Fruit fly (Drosophila melanogaster) whole organism, embryonic: Measurements from ENCODE around the gene phtm.

Source experiments
- Abd-B ChIP-seq: fragments of 200-800 bp; sonication (Bioruptor generic); optimal IDR thresholded peaks from 2 replicates; lab custom pipeline; 2018; ENCODE audit warnings: missing biosample characterization, mild to moderate bottlenecking, missing genetic modification characterization, moderate library complexity
- B-H1 ChIP-seq: fragments of 200-800 bp; sonication (Bioruptor generic); IDR thresholded peaks from 3 replicates; pipeline ENCODE4 v1.3.6; 2022; ENCODE audit warnings: missing biosample characterization, missing genetic modification characterization
- BEAF-32 ChIP-seq: fragments of 200-800 bp; sonication (Bioruptor generic); optimal IDR thresholded peaks from 3 replicates; lab custom pipeline; 2017; ENCODE audit warnings: missing biosample characterization, missing genetic modification characterization, mild to moderate bottlenecking, moderate library complexity, missing genetic modification reagents
- Bgb ChIP-seq: fragments of 200-800 bp; sonication (Bioruptor generic); IDR thresholded peaks from 2 replicates; pipeline ENCODE4 v1.3.6; 2022; ENCODE audit warnings: missing biosample characterization, missing genetic modification characterization; ENCODE audit not compliant: partially characterized antibody
- CG12769 ChIP-seq: fragments of 200-800 bp; sonication (Bioruptor generic); optimal IDR thresholded peaks from 2 replicates; lab custom pipeline; 2019; ENCODE audit warnings: missing biosample characterization, mild to moderate bottlenecking, missing genetic modification characterization, moderate library complexity
- CG15269 ChIP-seq: fragments of 200-800 bp; sonication (Bioruptor generic); optimal IDR thresholded peaks from 2 replicates; lab custom pipeline; 2018; ENCODE audit warnings: missing biosample characterization, mild to moderate bottlenecking, missing genetic modification characterization, moderate library complexity
- CG32532 ChIP-seq: fragments of 200-800 bp; sonication (Bioruptor generic); IDR thresholded peaks from 2 replicates; pipeline ENCODE4 v1.3.6; 2022; ENCODE audit warnings: missing biosample characterization, missing genetic modification characterization
- CG32772 ChIP-seq: fragments of 200-800 bp; sonication (Bioruptor generic); IDR thresholded peaks from 2 replicates; pipeline ENCODE4 v1.3.6; 2022; ENCODE audit warnings: missing biosample characterization, missing genetic modification characterization
- CG3281 ChIP-seq: fragments of 200-800 bp; sonication (Bioruptor generic); optimal IDR thresholded peaks from 3 replicates; lab custom pipeline; 2017; ENCODE audit warnings: missing biosample characterization, mild to moderate bottlenecking, missing genetic modification characterization
- CG3995 ChIP-seq: fragments of 200-800 bp; sonication (Bioruptor generic); optimal IDR thresholded peaks from 3 replicates; lab custom pipeline; 2016; ENCODE audit warnings: missing biosample characterization, missing genetic modification characterization
- CG4404 ChIP-seq: fragments of 200-800 bp; sonication (Bioruptor generic); IDR thresholded peaks from 2 replicates; pipeline ENCODE4 v1.3.6; 2022; ENCODE audit warnings: missing biosample characterization, missing genetic modification characterization
- CG5180 ChIP-seq: fragments of 200-800 bp; sonication (Bioruptor generic); optimal IDR thresholded peaks from 3 replicates; lab custom pipeline; 2017; ENCODE audit warnings: missing biosample characterization, missing genetic modification characterization, mild to moderate bottlenecking, moderate library complexity, missing genetic modification reagents
- Dek ChIP-seq: fragments of 200-800 bp; sonication (Bioruptor generic); optimal IDR thresholded peaks from 3 replicates; lab custom pipeline; 2019; ENCODE audit warnings: missing biosample characterization, mild to moderate bottlenecking, missing genetic modification characterization, moderate library complexity
- GATAe ChIP-seq: fragments of 200-800 bp; sonication (Bioruptor generic); conservative IDR thresholded peaks from 2 replicates; pipeline ENCODE4 v1.3.6; 2022; ENCODE audit warnings: missing biosample characterization, missing genetic modification characterization
- HHEX ChIP-seq: fragments of 200-800 bp; sonication (Bioruptor generic); optimal IDR thresholded peaks from 3 replicates; lab custom pipeline; 2017; ENCODE audit warnings: missing biosample characterization, mild to moderate bottlenecking, missing genetic modification characterization, missing genetic modification reagents
- Hr78 ChIP-seq, 2 experiments: fragments of 200-800 bp in 1 of 2; fragments of >200 bp in 1 of 2; sonication (Bioruptor generic) in 1 of 2; optimal IDR thresholded peaks; 2 replicates each; lab custom pipeline; 2017 to 2019; ENCODE audit warnings: missing biosample characterization in 2 of 2, missing genetic modification characterization in 2 of 2, mild to moderate bottlenecking in 1 of 2, moderate library complexity in 1 of 2
- MESR4 ChIP-seq: fragments of 200-800 bp; sonication (Bioruptor generic); optimal IDR thresholded peaks from 2 replicates; lab custom pipeline; 2018; ENCODE audit warnings: missing biosample characterization, mild to moderate bottlenecking, missing genetic modification characterization, moderate library complexity
- Nf-YA ChIP-seq: fragments of 200-800 bp; sonication (Bioruptor generic); IDR thresholded peaks from 2 replicates; pipeline ENCODE4 v1.3.6; 2022; ENCODE audit warnings: missing biosample characterization, missing genetic modification characterization
- Nf-YB ChIP-seq: fragments of 200-800 bp; sonication (Bioruptor generic); optimal IDR thresholded peaks from 3 replicates; lab custom pipeline; 2019; ENCODE audit warnings: missing biosample characterization, mild to moderate bottlenecking, missing genetic modification characterization, moderate library complexity
- Nf-YC ChIP-seq: fragments of 200-800 bp; optimal IDR thresholded peaks from 3 replicates; lab custom pipeline; 2019; ENCODE audit warnings: missing biosample characterization, mild to moderate bottlenecking, missing genetic modification characterization, moderate library complexity
- NfI ChIP-seq: fragments of 200-800 bp; sonication (Bioruptor generic); optimal IDR thresholded peaks from 3 replicates; lab custom pipeline; 2018; ENCODE audit warnings: missing biosample characterization, mild to moderate bottlenecking, missing genetic modification characterization, moderate library complexity
- Pdp1 ChIP-seq, 2 experiments: fragments of 200-800 bp; sonication (Bioruptor generic); optimal IDR thresholded peaks; 3 replicates each; lab custom pipeline; 2016; ENCODE audit warnings: missing biosample characterization in 2 of 2, missing genetic modification characterization in 2 of 2, mild to moderate bottlenecking in 1 of 2, moderate library complexity in 1 of 2
- Xrp1 ChIP-seq: fragments of 200-800 bp; sonication (Bioruptor generic); IDR thresholded peaks from 2 replicates; pipeline ENCODE4 v1.3.6; 2022; ENCODE audit warnings: missing biosample characterization, missing genetic modification characterization
- abd-A ChIP-seq: fragments of 200-800 bp; sonication (Bioruptor generic); optimal IDR thresholded peaks from 3 replicates; lab custom pipeline; 2019; ENCODE audit warnings: missing biosample characterization, mild to moderate bottlenecking, missing genetic modification characterization, moderate library complexity
- ara ChIP-seq: fragments of 200-800 bp; sonication (Bioruptor generic); IDR thresholded peaks from 2 replicates; pipeline ENCODE4 v1.3.6; 2022; ENCODE audit warnings: missing biosample characterization, missing genetic modification characterization
- ase ChIP-seq: fragments of 200-800 bp; sonication (Bioruptor generic); IDR thresholded peaks from 3 replicates; pipeline ENCODE4 v1.3.6; 2022; ENCODE audit warnings: missing biosample characterization, missing genetic modification characterization
- br ChIP-seq: fragments of >200 bp; optimal IDR thresholded peaks from 2 replicates; lab custom pipeline; 2017
- bsh ChIP-seq, 2 experiments: fragments of 200-800 bp; sonication (Bioruptor generic); optimal IDR thresholded peaks; 2 replicates each; lab custom pipeline; 2017 to 2018; ENCODE audit warnings: mild to moderate bottlenecking in 2 of 2, missing biosample characterization in 2 of 2, missing genetic modification characterization in 2 of 2, moderate library complexity in 1 of 2
- cg ChIP-seq: fragments of 200-800 bp; sonication (Bioruptor generic); optimal IDR thresholded peaks from 3 replicates; lab custom pipeline; 2019; ENCODE audit warnings: missing biosample characterization, mild to moderate bottlenecking, missing genetic modification characterization, moderate library complexity
- chn ChIP-seq: fragments of 200-800 bp; sonication (Bioruptor generic); optimal IDR thresholded peaks from 2 replicates; lab custom pipeline; 2016; ENCODE audit warnings: missing biosample characterization, missing genetic modification characterization
- crol ChIP-seq: fragments of 200-800 bp; sonication (Bioruptor generic); IDR thresholded peaks from 2 replicates; pipeline ENCODE4 v1.3.6; 2022; ENCODE audit warnings: missing biosample characterization, missing genetic modification characterization
- dmrt11E ChIP-seq: fragments of 200-800 bp; sonication (Bioruptor generic); optimal IDR thresholded peaks from 3 replicates; lab custom pipeline; 2018; ENCODE audit warnings: missing biosample characterization, mild to moderate bottlenecking, missing genetic modification characterization, moderate library complexity
- fru ChIP-seq: fragments of >200 bp; optimal IDR thresholded peaks from 2 replicates; lab custom pipeline; 2017
- gem ChIP-seq: fragments of 200-800 bp; sonication (Bioruptor generic); optimal IDR thresholded peaks from 2 replicates; lab custom pipeline; 2019; ENCODE audit warnings: missing biosample characterization, mild to moderate bottlenecking, missing genetic modification characterization, moderate library complexity
- jumu ChIP-seq: fragments of 200-800 bp; sonication (Bioruptor generic); optimal IDR thresholded peaks from 3 replicates; lab custom pipeline; 2016; ENCODE audit warnings: missing biosample characterization, missing genetic modification characterization
- kay ChIP-seq: fragments of 200-800 bp; sonication (Bioruptor generic); optimal IDR thresholded peaks from 2 replicates; lab custom pipeline; 2016; ENCODE audit warnings: missing biosample characterization, missing genetic modification characterization
- kni ChIP-seq: fragments of 200-800 bp; sonication (Bioruptor generic); optimal IDR thresholded peaks from 3 replicates; lab custom pipeline; 2017; ENCODE audit warnings: mild to moderate bottlenecking, missing biosample characterization, missing genetic modification reagents, missing genetic modification characterization
- nau ChIP-seq: fragments of 200-800 bp; sonication (Bioruptor generic); optimal IDR thresholded peaks from 3 replicates; lab custom pipeline; 2017; ENCODE audit warnings: missing biosample characterization, mild to moderate bottlenecking, missing genetic modification characterization, missing genetic modification reagents
- sens ChIP-seq: fragments of 200-800 bp; sonication (Bioruptor generic); peaks from one replicate; lab custom pipeline; 2016; ENCODE audit warnings: missing biosample characterization, missing genetic modification characterization
- sens-2 ChIP-seq: fragments of 200-800 bp; sonication (Bioruptor generic); IDR thresholded peaks from 2 replicates; pipeline ENCODE4 v1.3.6; 2022; ENCODE audit warnings: missing biosample characterization, missing genetic modification characterization
- sima ChIP-seq: fragments of 200-800 bp; sonication (Bioruptor generic); optimal IDR thresholded peaks from 2 replicates; lab custom pipeline; 2016; ENCODE audit warnings: missing biosample characterization, missing genetic modification characterization
- sr ChIP-seq: fragments of 200-800 bp; sonication (Bioruptor generic); IDR thresholded peaks from 3 replicates; pipeline ENCODE4 v1.3.6; 2022; ENCODE audit warnings: missing biosample characterization, missing genetic modification characterization
- trem ChIP-seq: fragments of 200-800 bp; optimal IDR thresholded peaks from 3 replicates; lab custom pipeline; 2019; ENCODE audit warnings: missing biosample characterization, mild to moderate bottlenecking, missing genetic modification characterization, moderate library complexity
- vvl ChIP-seq: fragments of 200-800 bp; sonication (Bioruptor generic); IDR thresholded peaks from 2 replicates; pipeline ENCODE4 v1.3.6; 2022; ENCODE audit warnings: missing biosample characterization, missing genetic modification characterization
- wdn ChIP-seq: fragments of 200-800 bp; sonication (Bioruptor generic); IDR thresholded peaks from 2 replicates; pipeline ENCODE4 v1.3.6; 2022; ENCODE audit warnings: missing biosample characterization, missing genetic modification characterization

The phtm gene

DNA sequence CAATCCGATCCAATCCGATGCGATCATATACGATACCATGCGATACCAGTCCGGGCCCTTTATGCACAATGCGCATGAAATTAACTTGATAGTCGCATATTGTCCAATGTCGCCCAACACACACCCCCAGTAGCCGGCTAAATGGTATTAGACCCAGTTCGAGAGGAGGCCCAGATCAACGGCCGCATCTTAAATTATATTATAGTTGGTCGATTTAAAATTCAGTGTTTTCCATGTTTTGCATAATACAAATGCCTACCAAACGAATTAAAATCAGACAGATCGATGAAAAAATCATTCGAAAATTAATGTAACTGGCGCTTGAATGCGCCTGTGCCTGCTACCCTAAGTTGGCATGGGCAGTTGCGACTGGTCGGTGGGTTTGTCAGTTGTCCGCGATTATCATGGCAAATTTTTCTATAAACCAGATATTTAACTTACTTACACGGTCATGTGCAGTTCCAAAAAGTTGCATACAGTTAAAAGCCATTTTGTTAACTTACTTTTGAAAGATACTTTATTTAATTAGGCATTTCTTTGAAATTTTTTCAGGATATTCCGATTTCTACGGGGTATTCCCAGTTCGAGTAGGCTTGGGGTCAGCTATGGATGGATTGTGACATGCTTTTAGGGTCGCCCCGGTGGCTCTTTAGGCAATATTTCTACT is 15.6 kb upstream of the phtm start (continued):
- TF ChIP-seq gem (peak; percentile 62), Nf-YC (tag; lab: Kevin White, UChicago) (no peak), CG4404 (GFP tag; lab: Robert Waterston, UW) (no peak), CG15269 (tag; lab: Kevin White, UChicago) (peak; percentile 37), nau (GFP tag; lab: Kevin White, UChicago) (no peak), BEAF-32 (GFP tag; lab: Kevin White, UChicago) (no peak), bsh (GFP tag; optimal IDR thresholded peaks at IDR 0.05; lab: Kevin White, UChicago) (peak in 1 of 2 experiments; percentile 35), Pdp1 (GFP tag; optimal IDR thresholded peaks at IDR 0.05; lab: Kevin White, UChicago) (no peak), abd-A (tag; lab: Kevin White, UChicago) (peak; percentile 53), HHEX (GFP tag; lab: Kevin White, UChicago) (no peak), chn (GFP tag; lab: Kevin White, UChicago) (no peak), sima (GFP tag; lab: Kevin White, UChicago) (no peak), Nf-YB (GFP tag; lab: Kevin White, UChicago) (no peak), ase (GFP tag; lab: Robert Waterston, UW) (no peak)

DNA sequence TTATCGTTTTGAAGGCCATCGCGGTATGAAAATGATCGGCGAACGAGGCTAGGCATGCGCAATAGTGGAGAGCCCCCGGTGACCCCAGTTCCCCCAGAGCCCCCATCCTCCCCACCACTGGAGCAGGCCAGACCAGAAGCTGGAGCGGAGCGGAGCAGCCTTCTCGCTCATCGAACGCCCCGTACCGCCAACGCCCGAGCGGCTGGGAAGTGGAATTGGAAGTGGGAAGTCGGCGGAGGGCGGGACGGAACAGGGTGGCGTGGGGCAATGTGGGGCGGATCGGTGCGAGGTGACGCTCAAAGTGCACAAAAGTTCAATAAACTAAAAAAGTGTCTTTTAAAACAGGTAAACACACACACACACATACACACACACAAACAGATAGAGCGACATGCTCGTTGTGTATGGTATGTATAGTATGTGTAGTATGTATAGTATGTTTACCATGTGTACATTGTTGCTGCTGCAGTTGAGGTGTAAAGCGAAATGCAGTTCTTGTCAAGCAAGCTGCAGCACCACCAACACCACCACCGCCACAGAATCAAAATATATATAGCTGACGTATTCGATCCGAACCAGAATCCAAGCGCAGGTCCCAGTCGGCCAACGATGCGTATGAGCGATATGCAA is 13.9 kb upstream of the phtm start:
- 0 out of 3 replicates have a peak, but pooled peaks have one; percentile 5 for TF ChIP-seq sr (GFP tag; lab: Robert Waterston, UW)
- TF ChIP-seq Abd-B (GFP tag; lab: Kevin White, UChicago): no peak
- TF ChIP-seq crol (GFP tag; lab: Robert Waterston, UW): peak; percentile 52; the same call in 1 of the 2 replicates

DNA sequence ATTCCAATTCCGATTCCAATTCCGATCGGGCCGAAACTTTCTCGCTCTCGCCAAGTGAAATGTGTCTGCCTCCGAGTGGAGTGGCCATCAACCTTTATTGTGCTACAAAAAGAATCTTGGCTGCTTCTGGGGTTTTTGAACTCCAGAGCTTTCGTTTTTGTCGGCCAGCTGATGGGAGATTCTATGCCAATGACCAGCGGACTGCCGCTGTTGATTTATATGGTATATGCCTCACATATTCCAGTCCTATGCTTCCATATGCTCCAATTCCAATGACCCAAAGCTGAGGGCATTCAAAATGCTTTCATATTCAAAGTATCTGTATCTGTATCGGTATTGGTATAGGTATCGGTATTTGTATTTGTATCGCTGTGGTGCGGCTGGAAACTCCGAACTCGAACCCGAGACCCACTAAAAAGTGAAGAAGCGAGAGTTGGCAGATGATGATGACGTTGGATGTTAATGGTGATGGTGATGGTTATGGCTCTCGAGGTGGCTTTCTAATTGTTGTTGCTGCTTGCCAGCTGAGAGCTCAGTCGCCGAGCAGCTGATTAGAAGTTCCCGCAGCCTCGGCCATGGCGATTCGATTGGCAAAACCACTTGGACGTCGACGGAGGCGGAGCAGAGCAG is 12.6 kb upstream of the phtm start:
- no peak for TF ChIP-seq CG3995 (GFP tag; lab: Kevin White, UChicago)
- no peak for TF ChIP-seq CG32532 (GFP tag; lab: Robert Waterston, UW)
- no peak for TF ChIP-seq MESR4 (GFP tag; lab: Kevin White, UChicago)
- no peak for TF ChIP-seq sens-2 (GFP tag; lab: Robert Waterston, UW)
- no peak for TF ChIP-seq kay (GFP tag; lab: Kevin White, UChicago)
- no peak for TF ChIP-seq vvl
- TF ChIP-seq fru (lab: Kevin White, UChicago): no peak
- TF ChIP-seq NfI (GFP tag; lab: Kevin White, UChicago): no peak
- peak; percentile 19 for TF ChIP-seq sens
- peak; percentile 50 for TF ChIP-seq CG5180 (GFP tag; lab: Kevin White, UChicago)
- TF ChIP-seq br (lab: Kevin White, UChicago): no peak
- no peak for TF ChIP-seq jumu (GFP tag; lab: Kevin White, UChicago)
- no peak for TF ChIP-seq B-H1 (GFP tag; lab: Robert Waterston, UW)
- TF ChIP-seq ara: no peak
- no peak for TF ChIP-seq wdn (GFP tag; lab: Robert Waterston, UW)
- TF ChIP-seq Bgb: no peak
- no peak for TF ChIP-seq CG3281
- TF ChIP-seq Hr78 (GFP tag; optimal IDR thresholded peaks at IDR 0.05; lab: Kevin White, UChicago): peak in 1 of 2 experiments; percentile 21
- TF ChIP-seq gem: no peak
- no peak for TF ChIP-seq Dek (tag; lab: Kevin White, UChicago)
- no peak for TF ChIP-seq dmrt11E (tag; lab: Kevin White, UChicago)
- peak; percentile 17 for TF ChIP-seq kni (GFP tag; lab: Kevin White, UChicago)
- no peak for TF ChIP-seq Nf-YA (GFP tag; lab: Robert Waterston, UW)
- TF ChIP-seq cg (GFP tag; lab: Kevin White, UChicago): peak; percentile 30
- no peak for TF ChIP-seq Xrp1
- TF ChIP-seq CG32772 (GFP tag; lab: Robert Waterston, UW): no peak
- no peak for TF ChIP-seq CG12769 (tag; lab: Kevin White, UChicago)
- TF ChIP-seq GATAe (GFP tag; lab: Robert Waterston, UW): no peak
- no peak for TF ChIP-seq trem
